Comparison of ENCODE assay signal across 1 fruit fly cellular context in the genomic region with DNA sequence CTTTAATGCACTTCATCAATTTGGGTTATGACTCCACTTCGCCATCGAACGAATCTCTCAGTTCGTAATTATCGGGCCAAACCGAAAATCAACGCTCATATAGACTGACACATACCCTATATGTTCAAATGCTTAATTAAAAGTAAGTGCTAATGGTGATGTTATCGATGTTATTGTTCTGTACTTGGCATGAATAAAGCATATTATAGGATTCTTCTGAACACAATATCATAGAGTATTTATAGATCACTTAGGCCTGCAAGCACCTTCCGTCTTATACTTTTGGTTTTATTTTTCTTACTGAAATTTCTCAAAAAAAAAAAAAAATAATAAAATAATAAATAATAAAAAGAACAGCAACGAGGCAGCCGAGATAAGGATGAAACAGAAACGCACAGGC.
TF ChIP-seq lines count a peak whose summit lies in the region.

No protein-coding gene starts in this region.

TF ChIP-seq in whole organism, prepupa, 60 proteins besides CTCF, POLR2A, EP300 and RAD21 (continued from another document):
- TF ChIP-seq CG6163 (GFP tag; IDR thresholded peaks at IDR 0.05; lab: Robert Waterston, UW) (0 out of 3 replicates have a peak, but pooled peaks have one; percentile 32), esn (GFP tag; optimal IDR thresholded peaks at IDR 0.05; lab: Kevin White, UChicago) (peak; percentile 46), pdm3 (GFP tag; optimal IDR thresholded peaks at IDR 0.05; lab: Kevin White, UChicago) (peak; percentile 14), CG16779 (tag; optimal IDR thresholded peaks at IDR 0.05; lab: Kevin White, UChicago) (no peak)
